Worm (Caenorhabditis elegans): ENCODE measurements around the gene ubh-1.

Gene ubh-1

DNA sequence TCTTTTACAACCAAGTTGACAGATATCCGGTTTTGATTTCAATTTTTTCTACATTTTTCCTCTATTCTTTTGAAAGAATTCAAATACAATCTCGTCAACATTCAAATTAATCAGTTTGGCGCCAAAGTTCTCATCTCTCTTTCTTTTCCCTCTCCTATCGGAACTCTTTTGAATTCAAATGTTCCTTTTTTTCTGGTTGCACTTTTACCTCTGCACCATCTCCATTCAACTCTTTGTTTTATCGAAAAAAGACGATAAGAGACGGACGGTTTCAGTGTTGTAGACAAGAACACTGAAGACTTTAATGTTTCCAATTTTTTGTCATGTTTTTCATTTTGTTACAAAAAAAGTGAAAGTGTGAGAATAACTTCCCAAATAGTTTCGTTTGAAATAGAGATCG is 35.2 kb downstream of the ubh-1 start:
- TF ChIP-seq dao-5 (tag; optimal IDR thresholded peaks at IDR 0.05) (no peak), him-1 (tag; optimal IDR thresholded peaks at IDR 0.05) (no peak), W03F9.2 (tag; optimal IDR thresholded peaks at IDR 0.05) (no peak)

DNA sequence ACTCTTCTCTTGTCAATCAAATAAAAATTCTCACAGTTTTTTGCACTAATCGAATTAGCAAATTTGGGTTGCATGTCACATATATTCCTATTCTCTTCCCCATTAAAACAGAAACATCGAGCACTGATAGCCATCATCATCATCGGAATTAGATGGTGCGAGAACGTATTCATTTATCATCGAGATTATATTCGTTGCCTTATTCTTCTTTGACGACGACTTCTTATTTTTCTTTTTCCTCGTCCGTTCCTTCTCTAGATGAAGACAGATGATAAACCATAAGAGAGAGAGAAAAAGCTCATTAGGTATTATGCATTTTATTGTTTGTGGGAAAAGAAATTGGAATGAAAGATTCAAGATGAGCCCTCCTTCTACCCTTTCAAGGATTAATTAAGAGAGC is 40.0 kb downstream of the ubh-1 start:
- TF ChIP-seq W03F9.2 (tag; optimal IDR thresholded peaks at IDR 0.05) (no peak), dao-5 (tag; optimal IDR thresholded peaks at IDR 0.05) (no peak), him-1 (tag; optimal IDR thresholded peaks at IDR 0.05) (no peak)

DNA sequence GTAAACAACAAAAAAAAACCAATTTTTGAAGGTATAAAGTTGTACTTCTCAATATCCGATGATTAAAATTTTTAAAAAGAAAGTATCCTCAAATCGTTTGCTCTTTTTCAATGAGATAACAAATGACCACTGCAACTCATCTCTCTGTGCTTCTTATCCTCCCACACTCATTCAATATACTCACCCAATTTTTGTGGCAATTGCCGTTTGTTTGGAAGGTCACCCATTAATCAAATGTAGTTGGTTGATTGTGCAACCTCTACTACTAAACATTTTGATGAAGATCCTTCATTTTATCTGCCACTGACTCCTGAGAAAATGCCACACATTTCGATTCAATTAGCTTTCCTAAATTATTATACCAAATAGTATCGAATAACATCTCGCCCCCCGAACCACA is 43.5 kb downstream of the ubh-1 start:
- TF ChIP-seq dao-5 (tag; optimal IDR thresholded peaks at IDR 0.05) (no peak), him-1 (tag; optimal IDR thresholded peaks at IDR 0.05) (no peak), W03F9.2 (tag; optimal IDR thresholded peaks at IDR 0.05) (no peak)

DNA sequence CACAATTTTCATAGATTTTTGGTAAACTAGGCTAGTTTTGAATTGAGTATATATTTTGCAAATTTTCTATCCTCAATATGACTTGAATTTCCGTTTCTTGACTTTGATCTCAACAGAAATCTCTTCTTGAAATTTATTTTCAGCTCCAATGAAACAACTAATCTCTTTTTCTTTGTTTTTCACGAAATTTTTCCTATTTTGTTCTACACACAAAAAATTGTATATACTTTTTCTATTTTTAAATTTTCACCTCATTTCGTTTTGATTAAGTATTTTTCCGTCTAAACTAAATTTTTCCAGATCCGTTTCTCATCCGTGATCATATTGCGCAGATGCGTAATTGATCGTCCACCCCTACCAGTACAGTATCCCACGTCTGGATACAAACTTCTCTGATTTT is 46.4 kb downstream of the ubh-1 start, which contains the start of gene unc-83:
Gene unc-83 (plus strand): TSS at position 301 of the 400 bp plus-strand sequence.
- no peak for TF ChIP-seq dao-5 (tag; optimal IDR thresholded peaks at IDR 0.05)
- no peak for TF ChIP-seq W03F9.2 (tag; optimal IDR thresholded peaks at IDR 0.05)
- TF ChIP-seq him-1 (tag; optimal IDR thresholded peaks at IDR 0.05): no peak

DNA sequence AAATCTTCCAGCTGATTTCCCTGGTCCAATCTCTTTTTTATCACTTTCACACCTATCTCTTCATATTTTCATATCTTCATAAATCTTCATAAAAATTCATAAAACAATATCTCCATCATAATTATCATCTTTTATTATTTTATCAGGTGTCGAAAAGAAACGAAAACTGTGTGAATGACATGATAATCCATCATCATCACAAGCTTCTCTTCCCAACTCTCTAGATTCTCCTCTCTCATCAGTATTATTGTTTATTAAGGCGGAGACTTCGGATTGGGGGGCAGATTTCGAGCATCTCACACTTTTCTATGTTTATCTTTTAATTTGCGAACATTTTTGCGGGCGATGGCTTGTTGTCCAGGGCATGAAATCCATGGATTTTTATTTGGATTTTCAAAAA is 47.0 kb downstream of the ubh-1 start:
- no peak for TF ChIP-seq dao-5 (tag; optimal IDR thresholded peaks at IDR 0.05)
- TF ChIP-seq W03F9.2 (tag; optimal IDR thresholded peaks at IDR 0.05): no peak
- TF ChIP-seq him-1 (tag; optimal IDR thresholded peaks at IDR 0.05): no peak

DNA sequence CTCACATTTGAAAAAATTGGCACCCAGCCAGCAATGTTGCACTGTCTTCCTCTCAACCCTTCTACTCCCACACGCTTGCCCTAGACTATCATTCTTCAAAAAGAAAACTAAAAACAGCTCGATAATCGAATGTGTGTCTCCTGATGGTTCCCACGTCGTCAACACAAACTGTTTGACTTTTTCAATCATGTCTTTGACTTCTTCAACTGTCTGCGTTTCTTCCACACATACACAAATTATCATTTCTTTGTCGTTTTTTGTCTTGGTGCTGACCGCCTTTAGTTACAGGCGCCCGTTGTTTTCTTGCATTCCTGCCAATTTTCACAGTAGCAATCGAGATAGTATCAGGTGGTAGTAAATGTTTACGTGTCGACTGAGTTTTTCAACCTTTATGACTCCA is 48.6 kb downstream of the ubh-1 start:
- TF ChIP-seq him-1 (tag; optimal IDR thresholded peaks at IDR 0.05) (no peak), dao-5 (tag; optimal IDR thresholded peaks at IDR 0.05) (no peak), W03F9.2 (tag; optimal IDR thresholded peaks at IDR 0.05) (no peak)

DNA sequence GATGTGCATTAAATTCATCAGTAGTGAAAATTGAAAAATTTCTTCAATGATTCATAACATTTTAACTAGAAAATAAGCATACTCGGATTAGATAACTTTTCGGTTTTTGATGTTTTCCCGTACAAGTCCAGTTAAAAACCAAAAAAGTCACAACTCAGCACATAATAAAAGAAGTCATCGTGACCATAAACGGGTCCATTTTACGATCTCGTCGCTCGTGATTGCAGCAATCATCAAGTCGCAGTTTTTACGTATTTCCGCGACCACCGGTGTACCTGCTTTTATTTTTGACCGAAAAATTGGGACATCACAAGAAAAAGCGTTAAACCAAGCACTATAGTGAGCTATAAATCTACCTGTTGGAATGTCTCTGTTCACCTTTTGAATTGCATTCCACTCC is 50.0 kb downstream of the ubh-1 start:
- TF ChIP-seq him-1 (tag; optimal IDR thresholded peaks at IDR 0.05) (no peak), dao-5 (tag; optimal IDR thresholded peaks at IDR 0.05) (no peak), W03F9.2 (tag; optimal IDR thresholded peaks at IDR 0.05) (no peak)

Measured in whole organism, L4/young adult.